Worm (Caenorhabditis elegans) whole organism, L4 larva: ENCODE data around the gene srgp-1.

ENCODE experiments used
- F37D6.2 ChIP-seq: sonication (generic microtip); optimal IDR thresholded peaks from 2 replicates; lab custom pipeline; 2016; ENCODE audit warnings: mild to moderate bottlenecking, missing genetic modification characterization, missing compliant biosample characterization
- T20F7.1 ChIP-seq: fragments of 200-800 bp; sonication (Bioruptor generic); optimal IDR thresholded peaks from 2 replicates; lab custom pipeline; 2018; ENCODE audit warnings: mild to moderate bottlenecking, missing genetic modification characterization, missing compliant biosample characterization
- Y105C5A.15 ChIP-seq: fragments of 200-800 bp; sonication (Bioruptor generic); IDR thresholded peaks from 2 replicates; pipeline ENCODE4 v1.3.6; 2022; ENCODE audit warnings: missing genetic modification characterization, missing compliant biosample characterization
- Y48G9A.11 ChIP-seq: fragments of 200-800 bp; sonication (Bioruptor generic); IDR thresholded peaks from 2 replicates; pipeline ENCODE4 v1.3.6; 2022; ENCODE audit warnings: missing genetic modification reagents, missing genetic modification characterization, missing compliant biosample characterization
- Y5F2A.4 ChIP-seq: fragments of 200-800 bp; sonication (Bioruptor generic); optimal IDR thresholded peaks from 2 replicates; lab custom pipeline; 2018; ENCODE audit warnings: mild to moderate bottlenecking, missing genetic modification characterization, missing compliant biosample characterization
- Y75B8A.6 ChIP-seq: fragments of 200-800 bp; sonication (Bioruptor generic); IDR thresholded peaks from 2 replicates; pipeline ENCODE4 v1.3.6; 2022; ENCODE audit warnings: missing genetic modification reagents, missing genetic modification characterization, missing compliant biosample characterization
- ZK337.2 ChIP-seq: fragments of 200-800 bp; sonication (Bioruptor generic); IDR thresholded peaks from 2 replicates; pipeline ENCODE4 v1.3.6; 2022; ENCODE audit warnings: missing genetic modification reagents, missing genetic modification characterization, missing compliant biosample characterization
- aha-1 ChIP-seq: fragments of 150-350 bp; peaks from one replicate; lab custom pipeline; 2014; ENCODE audit warnings: missing biosample characterization, missing genetic modification characterization
- arid-1 ChIP-seq: fragments of 200-800 bp; sonication (Bioruptor generic); conservative IDR thresholded peaks from 2 replicates; pipeline ENCODE4 v1.3.6; 2022; ENCODE audit warnings: missing genetic modification reagents, missing genetic modification characterization, missing compliant biosample characterization
- ceh-44 ChIP-seq: fragments of 200-800 bp; sonication (Bioruptor generic); IDR thresholded peaks from 2 replicates; pipeline ENCODE4 v1.3.6; 2022; ENCODE audit warnings: missing genetic modification reagents, missing genetic modification characterization, missing compliant biosample characterization
- ceh-82 ChIP-seq: sonication (generic microtip); optimal IDR thresholded peaks from 2 replicates; lab custom pipeline; 2017; ENCODE audit warnings: missing biosample characterization, missing genetic modification characterization
- ctbp-1 ChIP-seq: fragments of 200-800 bp; sonication (Bioruptor generic); IDR thresholded peaks from 2 replicates; pipeline ENCODE4 v1.3.6; 2022; ENCODE audit warnings: missing genetic modification reagents, missing genetic modification characterization, missing compliant biosample characterization
- daf-16 ChIP-seq, 3 experiments: sonication (generic microtip); optimal IDR thresholded peaks; 2 replicates each; lab custom pipeline; 2016 to 2017; ENCODE audit warnings: missing genetic modification characterization in 3 of 3, missing genetic modification reagents in 3 of 3, mild to moderate bottlenecking in 2 of 3, missing compliant biosample characterization in 2 of 3, missing biosample characterization in 1 of 3, moderate library complexity in 1 of 3
- dmd-6 ChIP-seq: fragments of 200-800 bp; sonication (Bioruptor generic); IDR thresholded peaks from 2 replicates; pipeline ENCODE4 v1.3.6; 2022; ENCODE audit warnings: missing genetic modification reagents, missing genetic modification characterization, missing compliant biosample characterization
- dmd-8 ChIP-seq: fragments of 200-800 bp; sonication (Bioruptor generic); IDR thresholded peaks from 2 replicates; pipeline ENCODE4 v1.3.6; 2022; ENCODE audit warnings: missing genetic modification characterization, missing compliant biosample characterization
- fkh-10 ChIP-seq: fragments of 150-350 bp; optimal IDR thresholded peaks from 2 replicates; lab custom pipeline; 2014; ENCODE audit warnings: missing biosample characterization, missing genetic modification reagents, missing genetic modification characterization
- hlh-30 ChIP-seq: sonication (generic microtip); optimal IDR thresholded peaks from 2 replicates; lab custom pipeline; 2017; ENCODE audit warnings: antibody characterized with exemption, mild to moderate bottlenecking, missing genetic modification characterization, missing compliant biosample characterization; ENCODE audit not compliant: insufficient read depth
- jun-1 ChIP-seq: fragments of 150-350 bp; optimal IDR thresholded peaks from 2 replicates; lab custom pipeline; 2014; ENCODE audit warnings: missing biosample characterization, missing genetic modification reagents, missing genetic modification characterization
- lin-13 ChIP-seq: fragments of 150-350 bp; optimal IDR thresholded peaks from 2 replicates; lab custom pipeline; 2014; ENCODE audit warnings: missing biosample characterization, missing genetic modification reagents, missing genetic modification characterization
- lin-15B ChIP-seq: fragments of 150-350 bp; sonication (generic microtip); optimal IDR thresholded peaks from 3 replicates; lab custom pipeline; 2014; ENCODE audit warnings: missing biosample characterization, missing genetic modification characterization
- lin-38 ChIP-seq: fragments of 200-800 bp; sonication (Bioruptor generic); IDR thresholded peaks from 2 replicates; pipeline ENCODE4 v1.3.6; 2022; ENCODE audit warnings: missing genetic modification reagents, missing genetic modification characterization, missing compliant biosample characterization
- lin-39 ChIP-seq: fragments of 150-350 bp; optimal IDR thresholded peaks from 2 replicates; lab custom pipeline; 2014; ENCODE audit warnings: missing biosample characterization, missing genetic modification reagents, missing genetic modification characterization
- lir-3 ChIP-seq: sonication (generic microtip); optimal IDR thresholded peaks from 2 replicates; lab custom pipeline; 2016; ENCODE audit warnings: mild to moderate bottlenecking, missing genetic modification characterization, missing compliant biosample characterization
- mdl-1 ChIP-seq, 2 experiments: fragments of 150-350 bp in 1 of 2; sonication (generic microtip) in 1 of 2; optimal IDR thresholded peaks; 2 replicates each; lab custom pipeline; 2014 to 2017; ENCODE audit warnings: missing biosample characterization in 2 of 2, missing genetic modification characterization in 2 of 2
- mdt-29 ChIP-seq: fragments of 200-800 bp; sonication (Bioruptor generic); IDR thresholded peaks from 2 replicates; pipeline ENCODE4 v1.3.6; 2022; ENCODE audit warnings: missing genetic modification reagents, missing genetic modification characterization, missing compliant biosample characterization
- mep-1 ChIP-seq: fragments of 150-350 bp; sonication (generic microtip); optimal IDR thresholded peaks from 3 replicates; lab custom pipeline; 2014; ENCODE audit warnings: missing biosample characterization, missing genetic modification characterization
- mes-2 ChIP-seq: sonication (generic microtip); optimal IDR thresholded peaks from 2 replicates; lab custom pipeline; 2016; ENCODE audit warnings: missing genotype, mild to moderate bottlenecking, missing genetic modification characterization, missing compliant biosample characterization; ENCODE audit not compliant: poor library complexity, severe bottlenecking
- mxl-2 ChIP-seq: fragments of 200-800 bp; sonication (Bioruptor generic); conservative IDR thresholded peaks from 2 replicates; pipeline ENCODE4 v1.3.6; 2022; ENCODE audit warnings: missing genetic modification reagents, missing genetic modification characterization, missing compliant biosample characterization
- nhr-102 ChIP-seq: sonication (generic microtip); optimal IDR thresholded peaks from 2 replicates; lab custom pipeline; 2016; ENCODE audit warnings: mild to moderate bottlenecking, missing genetic modification characterization, moderate library complexity, missing compliant biosample characterization
- nhr-11 ChIP-seq: fragments of 150-350 bp; optimal IDR thresholded peaks from 2 replicates; lab custom pipeline; 2014; ENCODE audit warnings: missing biosample characterization, missing genetic modification characterization
- nhr-111 ChIP-seq: fragments of 200-800 bp; sonication (Bioruptor generic); optimal IDR thresholded peaks from 2 replicates; lab custom pipeline; 2018; ENCODE audit warnings: mild to moderate bottlenecking, missing genetic modification characterization, missing compliant biosample characterization
- nhr-25 ChIP-seq: sonication (generic microtip); optimal IDR thresholded peaks from 2 replicates; lab custom pipeline; 2017; ENCODE audit warnings: missing genetic modification characterization, mild to moderate bottlenecking, missing compliant biosample characterization, antibody characterized with exemption, moderate library complexity, borderline replicate concordance; ENCODE audit not compliant: insufficient read depth
- nhr-6 ChIP-seq: fragments of 150-350 bp; optimal IDR thresholded peaks from 2 replicates; lab custom pipeline; 2014; ENCODE audit warnings: missing biosample characterization, missing genetic modification characterization
- nhr-77 ChIP-seq: fragments of 150-350 bp; optimal IDR thresholded peaks from 2 replicates; lab custom pipeline; 2014; ENCODE audit warnings: missing biosample characterization, missing genetic modification characterization
- pha-4 ChIP-seq, 2 experiments: fragments of 150-350 bp in 1 of 2; fragments of 200-800 bp in 1 of 2; sonication (Bioruptor generic) in 1 of 2; IDR thresholded peaks in 1 of 2; optimal IDR thresholded peaks in 1 of 2; 2 replicates each; pipeline versions ENCODE4 v1.3.6 to Lab custom; 2014 to 2022; ENCODE audit warnings: missing genetic modification characterization in 2 of 2, missing genetic modification reagents in 2 of 2, missing biosample characterization in 1 of 2, missing compliant biosample characterization in 1 of 2
- php-3 ChIP-seq: fragments of 200-800 bp; sonication (Bioruptor generic); IDR thresholded peaks from 2 replicates; pipeline ENCODE4 v1.3.6; 2022; ENCODE audit warnings: missing genetic modification reagents, missing genetic modification characterization, missing compliant biosample characterization
- pqm-1 ChIP-seq: sonication (generic microtip); optimal IDR thresholded peaks from 2 replicates; lab custom pipeline; 2017; ENCODE audit warnings: missing biosample characterization, missing genetic modification characterization
- rbr-2 ChIP-seq: sonication (generic microtip); optimal IDR thresholded peaks from 2 replicates; lab custom pipeline; 2016; ENCODE audit warnings: missing genotype, missing genetic modification characterization, missing compliant biosample characterization
- sdz-12 ChIP-seq: fragments of 200-800 bp; sonication (Bioruptor generic); optimal IDR thresholded peaks from 2 replicates; lab custom pipeline; 2018; ENCODE audit warnings: mild to moderate bottlenecking, missing genetic modification characterization, missing compliant biosample characterization
- skn-1 ChIP-seq: fragments of 150-350 bp; optimal IDR thresholded peaks from 2 replicates; lab custom pipeline; 2014; ENCODE audit warnings: missing biosample characterization, missing genetic modification characterization
- spr-1 ChIP-seq: sonication (generic microtip); optimal IDR thresholded peaks from 2 replicates; lab custom pipeline; 2016; ENCODE audit warnings: mild to moderate bottlenecking, missing genetic modification characterization, missing compliant biosample characterization
- tra-1 ChIP-seq: fragments of 200-800 bp; sonication (Bioruptor generic); IDR thresholded peaks from 2 replicates; pipeline ENCODE4 v1.3.6; 2022; ENCODE audit warnings: missing genetic modification reagents, missing genetic modification characterization, missing compliant biosample characterization
- unc-130 ChIP-seq: sonication (generic microtip); optimal IDR thresholded peaks from 2 replicates; lab custom pipeline; 2016; ENCODE audit warnings: missing genetic modification reagents, missing genetic modification characterization, missing compliant biosample characterization
- unc-39 ChIP-seq: sonication (generic microtip); optimal IDR thresholded peaks from 2 replicates; lab custom pipeline; 2017; ENCODE audit warnings: missing biosample characterization, missing genetic modification characterization
- unc-62 ChIP-seq, 3 experiments: fragments of 150-350 bp in 1 of 3; sonication (generic microtip); optimal IDR thresholded peaks in 2 of 3; peaks in 1 of 3; 1 replicate in 1 of 3; 2 replicates in 2 of 3; lab custom pipeline; 2014 to 2017; ENCODE audit warnings: missing biosample characterization in 3 of 3, missing genetic modification characterization in 3 of 3, missing genetic modification reagents in 3 of 3, missing genotype in 1 of 3
- zip-11 ChIP-seq: fragments of 200-800 bp; sonication (Bioruptor generic); IDR thresholded peaks from 2 replicates; pipeline ENCODE4 v1.3.6; 2022; ENCODE audit warnings: missing genetic modification characterization, missing compliant biosample characterization
- zip-2 ChIP-seq: fragments of 150-350 bp; optimal IDR thresholded peaks from 2 replicates; lab custom pipeline; 2014; ENCODE audit warnings: missing biosample characterization, missing genetic modification characterization
- ztf-7 ChIP-seq: fragments of 150-350 bp; optimal IDR thresholded peaks from 2 replicates; lab custom pipeline; 2014; ENCODE audit warnings: missing biosample characterization, missing genetic modification characterization

srgp-1 gene

ce11 chrIV:11549694-11550093, 20.6 kb upstream of the srgp-1 start (continued):
- TF ChIP-seq jun-1 (peak; percentile 42), daf-16 (GFP tag; optimal IDR thresholded peaks at IDR 0.05; lab: Kevin White, UChicago) (no peak), daf-16 (tag; optimal IDR thresholded peaks at IDR 0.05; lab: Kevin White, UChicago) (peak; percentile 90), hlh-30 (peak; percentile 93), pha-4 (GFP tag; IDR thresholded peaks at IDR 0.05; lab: Robert Waterston, UW) (no peak), pha-4 (tag; optimal IDR thresholded peaks at IDR 0.05; lab: Kevin White, UChicago) (no peak), spr-1 (tag; lab: Kevin White, UChicago) (peak; percentile 74), nhr-11 (tag; lab: Kevin White, UChicago) (peak; percentile 70), sdz-12 (GFP tag; lab: Kevin White, UChicago) (peak; percentile 79), nhr-6 (peak; percentile 73), ceh-82 (tag; lab: Kevin White, UChicago) (no peak), mxl-2 (0 out of 2 replicates have a peak, but pooled peaks have one; percentile 39), dmd-8 (GFP tag; lab: Robert Waterston, UW) (peak; percentile 90), mes-2 (tag; lab: Kevin White, UChicago) (peak; percentile 89), nhr-102 (tag; lab: Kevin White, UChicago) (peak; percentile 84), unc-62 (GFP tag; optimal IDR thresholded peaks at IDR 0.05 in 1 of 2; lab: Kevin White, UChicago) (peak in 1 of 2 experiments; percentile 96), unc-62 (tag; optimal IDR thresholded peaks at IDR 0.05; lab: Kevin White, UChicago) (no peak), mdl-1 (tag; optimal IDR thresholded peaks at IDR 0.05; lab: Kevin White, UChicago) (peak in 1 of 2 experiments; percentile 53), Y75B8A.6 (peak; percentile 56; the same call in 1 of the 2 replicates), lin-39 (tag; lab: Kevin White, UChicago) (no peak), aha-1 (peak; percentile 83), mep-1 (no peak), pqm-1 (tag; lab: Kevin White, UChicago) (peak; percentile 29), lin-38 (GFP tag; lab: Robert Waterston, UW) (no peak), T20F7.1 (GFP tag; lab: Kevin White, UChicago) (peak; percentile 74), tra-1 (GFP tag; lab: Robert Waterston, UW) (peak; percentile 77; the same call in 1 of the 2 replicates), ZK337.2 (peak; percentile 73; the same call in 1 of the 2 replicates), ceh-44 (peak; percentile 51; the same call in 1 of the 2 replicates), dmd-6 (GFP tag; lab: Robert Waterston, UW) (peak; percentile 71), Y5F2A.4 (GFP tag; lab: Kevin White, UChicago) (peak; percentile 59), nhr-25 (tag; lab: Kevin White, UChicago) (peak; percentile 61), fkh-10 (GFP tag; lab: Kevin White, UChicago) (no peak), zip-11 (GFP tag; lab: Robert Waterston, UW) (0 out of 2 replicates have a peak, but pooled peaks have one; percentile 66), Y48G9A.11 (GFP tag; lab: Robert Waterston, UW) (no peak), unc-130 (GFP tag; lab: Kevin White, UChicago) (peak; percentile 77), Y105C5A.15 (GFP tag; lab: Robert Waterston, UW) (peak; percentile 39; the same call in 1 of the 2 replicates), ztf-7 (tag; lab: Kevin White, UChicago) (peak; percentile 39), mdt-29 (no peak), lin-13 (GFP tag; lab: Kevin White, UChicago) (peak; percentile 83), nhr-77 (tag; lab: Kevin White, UChicago) (peak; percentile 88), zip-2 (tag; lab: Kevin White, UChicago) (peak; percentile 48), ctbp-1 (peak; percentile 81), rbr-2 (peak; percentile 64), skn-1 (tag; lab: Kevin White, UChicago) (no peak), lin-15B (tag; lab: Kevin White, UChicago) (no peak), nhr-111 (GFP tag; lab: Kevin White, UChicago) (peak; percentile 75), arid-1 (GFP tag; lab: Robert Waterston, UW) (no peak; the same call in 1 of the 2 replicates), lir-3 (tag; lab: Kevin White, UChicago) (peak; percentile 61), php-3 (GFP tag; lab: Robert Waterston, UW) (peak; percentile 16; the same call in 1 of the 2 replicates), unc-39 (no peak), F37D6.2 (tag; lab: Kevin White, UChicago) (peak; percentile 24)
